Worm (Caenorhabditis elegans) whole organism, L4 larva: ENCODE data around the gene T06E4.21.

ENCODE experiments used
- ama-1 ChIP-seq: fragments of 150-350 bp; optimal IDR thresholded peaks from 2 replicates; lab custom pipeline; 2014; ENCODE audit warnings: inconsistent platforms, mixed read lengths
- rbr-2 ChIP-seq: sonication (generic microtip); optimal IDR thresholded peaks from 2 replicates; lab custom pipeline; 2016; ENCODE audit warnings: missing genotype, missing genetic modification characterization, missing compliant biosample characterization

ce11 chrV:9689364-9689763 is 38.0 kb downstream of the T06E4.21 start:
- TF ChIP-seq ama-1 (lab: Kevin White, UChicago), result no peak
- no peak for TF ChIP-seq rbr-2 (tag; lab: Kevin White, UChicago)
